Worm (Caenorhabditis elegans) whole organism, L3 larva: Measurements from ENCODE around the gene F36D4.1.

ENCODE experiments used
- R02D3.7 ChIP-seq: fragments of 150-350 bp; optimal IDR thresholded peaks from 2 replicates; lab custom pipeline; 2014; ENCODE audit warnings: missing biosample characterization, missing genetic modification characterization
- ZK546.5 ChIP-seq: sonication (generic microtip); optimal IDR thresholded peaks from 2 replicates; lab custom pipeline; 2017; ENCODE audit warnings: missing biosample characterization, missing genetic modification characterization
- ama-1 ChIP-seq: fragments of 150-350 bp; optimal IDR thresholded peaks from 2 replicates; lab custom pipeline; 2018
- daf-12 ChIP-seq: fragments of 150-350 bp; optimal IDR thresholded peaks from 2 replicates; lab custom pipeline; 2014; ENCODE audit warnings: missing biosample characterization, missing genetic modification reagents, missing genetic modification characterization
- elt-3 ChIP-seq, 3 experiments: fragments of 150-350 bp in 1 of 3; sonication (generic microtip) in 2 of 3; optimal IDR thresholded peaks; 2 replicates in 2 of 3; 4 replicates in 1 of 3; lab custom pipeline; 2014 to 2017; ENCODE audit warnings: missing biosample characterization in 3 of 3, missing genetic modification characterization in 3 of 3
- fkh-10 ChIP-seq: sonication (generic microtip); optimal IDR thresholded peaks from 2 replicates; lab custom pipeline; 2017; ENCODE audit warnings: missing biosample characterization, missing genetic modification reagents, missing genetic modification characterization
- hmg-11 ChIP-seq: sonication (generic microtip); optimal IDR thresholded peaks from 2 replicates; lab custom pipeline; 2016; ENCODE audit warnings: missing genetic modification characterization, missing compliant biosample characterization
- lin-39 ChIP-seq: fragments of 150-350 bp; optimal IDR thresholded peaks from 2 replicates; lab custom pipeline; 2018; ENCODE audit warnings: missing biosample characterization, missing genetic modification reagents, missing genetic modification characterization
- nhr-25 ChIP-seq: sonication (generic microtip); optimal IDR thresholded peaks from 2 replicates; lab custom pipeline; 2017; ENCODE audit warnings: missing biosample characterization, missing genetic modification characterization
- nhr-28 ChIP-seq: fragments of 150-350 bp; optimal IDR thresholded peaks from 2 replicates; lab custom pipeline; 2014; ENCODE audit warnings: missing biosample characterization, missing genetic modification characterization
- unc-62 ChIP-seq: fragments of 150-350 bp; sonication (generic microtip); optimal IDR thresholded peaks from 4 replicates; lab custom pipeline; 2014; ENCODE audit warnings: missing biosample characterization, missing genetic modification reagents, missing genetic modification characterization
- zag-1 ChIP-seq: fragments of 150-350 bp; optimal IDR thresholded peaks from 2 replicates; lab custom pipeline; 2014; ENCODE audit warnings: missing biosample characterization, missing genetic modification characterization

DNA sequence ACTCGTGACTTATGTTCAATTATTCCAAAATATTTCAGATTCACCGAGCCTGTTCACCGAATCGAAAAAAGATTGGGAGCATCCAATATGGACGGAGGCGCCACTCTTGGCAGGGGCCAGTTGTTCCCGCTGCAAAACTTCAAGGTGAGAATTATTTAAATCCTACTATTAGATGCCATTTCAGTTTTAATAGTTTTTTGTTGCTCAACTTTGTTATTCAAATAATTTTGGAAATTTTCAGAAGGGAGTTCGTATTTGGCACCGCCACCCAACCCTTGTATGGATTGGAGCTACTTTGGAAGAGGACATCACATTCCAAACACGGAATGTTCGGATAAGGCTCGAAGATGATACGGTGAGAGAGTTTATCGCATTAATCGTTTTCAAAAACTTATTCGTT lies 30.6 kb upstream of the F36D4.1 start, which contains the start of gene hum-2:
- TF ChIP-seq zag-1 (tag; lab: Kevin White, UChicago) (no peak), ZK546.5 (tag; lab: Kevin White, UChicago) (no peak), hmg-11 (tag; lab: Kevin White, UChicago) (no peak), nhr-25 (tag; lab: Kevin White, UChicago) (no peak), lin-39 (tag; lab: Kevin White, UChicago) (no peak), unc-62 (GFP tag; lab: Kevin White, UChicago) (no peak), nhr-28 (no peak), R02D3.7 (tag; lab: Kevin White, UChicago) (no peak), fkh-10 (no peak), daf-12 (tag; lab: Kevin White, UChicago) (no peak), elt-3 (tag; optimal IDR thresholded peaks at IDR 0.05; lab: Kevin White, UChicago) (no peak), ama-1 (lab: Kevin White, UChicago) (no peak)
